Fruit fly (Drosophila melanogaster): ENCODE results near the gene TM9SF2.
A peak's percentile ranks its signal among the peaks of the same experiment; 100 is the strongest.

The TM9SF2 gene

DNA sequence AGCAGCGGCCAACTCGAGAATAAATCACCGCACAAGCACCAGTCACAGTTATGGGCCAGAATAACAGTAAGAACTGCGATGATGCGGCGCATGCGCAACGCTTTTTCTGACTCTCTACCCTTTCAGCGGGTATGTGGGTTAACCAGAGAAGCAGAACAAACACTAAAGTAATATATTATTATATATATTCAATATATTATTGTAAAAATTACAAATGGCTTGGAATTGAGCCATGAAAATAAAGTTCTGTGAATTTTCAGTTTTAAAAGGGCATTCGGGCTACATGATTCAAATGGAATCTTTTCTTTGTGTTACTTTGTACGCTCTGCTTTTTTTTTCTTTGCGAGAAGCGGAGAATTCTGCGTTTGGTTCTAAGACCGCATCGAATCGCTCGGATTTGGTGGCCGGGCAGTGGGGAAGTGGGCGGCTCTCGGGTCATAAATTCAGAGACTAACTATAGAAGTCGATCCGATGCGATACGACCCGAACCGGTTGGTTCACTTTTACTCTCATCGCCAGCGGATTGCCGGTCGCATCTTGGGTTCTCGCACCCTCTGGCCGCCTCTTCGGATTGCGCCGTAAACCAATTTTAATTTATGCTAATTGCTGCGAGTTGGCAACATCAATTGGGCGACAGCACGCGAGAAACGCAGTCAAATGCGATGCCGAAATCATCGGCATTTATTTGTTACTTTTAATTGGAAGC is 33.4 kb downstream of the TM9SF2 start (continued):
- no peak for TF ChIP-seq CG14441 (GFP tag; IDR thresholded peaks at IDR 0.05)
- TF ChIP-seq prd (optimal IDR thresholded peaks at IDR 0.05): no peak
- peak; percentile 34; the same call in 1 of the 3 replicates for TF ChIP-seq prd (GFP tag; IDR thresholded peaks at IDR 0.05)
- no peak for TF ChIP-seq maf-S (GFP tag; optimal IDR thresholded peaks at IDR 0.05)
- TF ChIP-seq CG12659 (GFP tag; optimal IDR thresholded peaks at IDR 0.05): no peak
- TF ChIP-seq Fer3 (tag; optimal IDR thresholded peaks at IDR 0.05): no peak
- no peak for TF ChIP-seq CG7271 (tag; optimal IDR thresholded peaks at IDR 0.05)
- no peak for TF ChIP-seq Kr (GFP tag; optimal IDR thresholded peaks at IDR 0.05)
- no peak for TF ChIP-seq Med (GFP tag)
- TF ChIP-seq CG32532 (GFP tag; IDR thresholded peaks at IDR 0.05): peak; percentile 47; the same call in 1 of the 2 replicates
- no peak for TF ChIP-seq kni (GFP tag; optimal IDR thresholded peaks at IDR 0.05)
- TF ChIP-seq fu2 (GFP tag; optimal IDR thresholded peaks at IDR 0.05): no peak
- no peak for TF ChIP-seq ato (GFP tag; IDR thresholded peaks at IDR 0.05; ENCODE audit: partially characterized antibody)
- no peak for TF ChIP-seq Bgb (GFP tag; IDR thresholded peaks at IDR 0.05; ENCODE audit: partially characterized antibody)
- TF ChIP-seq yki (optimal IDR thresholded peaks at IDR 0.05): no peak
- TF ChIP-seq CG4404 (GFP tag; IDR thresholded peaks at IDR 0.05): peak; percentile 31; the same call in 1 of the 2 replicates
- TF ChIP-seq trh (GFP tag; optimal IDR thresholded peaks at IDR 0.05): no peak
- TF ChIP-seq CG9215 (GFP tag; IDR thresholded peaks at IDR 0.05): peak; percentile 49
- TF ChIP-seq croc (GFP tag; conservative IDR thresholded peaks at IDR 0.05): peak; percentile 36; the same call in 2 of the 3 replicates
- no peak for TF ChIP-seq pros (GFP tag; optimal IDR thresholded peaks at IDR 0.05)
- TF ChIP-seq Asciz (GFP tag; optimal IDR thresholded peaks at IDR 0.05): no peak
- no peak for TF ChIP-seq Adf1 (GFP tag; IDR thresholded peaks at IDR 0.05)
- TF ChIP-seq CG14050 (GFP tag; IDR thresholded peaks at IDR 0.05): no peak
- TF ChIP-seq CG4360 (GFP tag; IDR thresholded peaks at IDR 0.05): no peak
- no peak for TF ChIP-seq CG3407 (GFP tag; optimal IDR thresholded peaks at IDR 0.05)
- no peak for TF ChIP-seq CG6654 (GFP tag; optimal IDR thresholded peaks at IDR 0.05)
- no peak for TF ChIP-seq crol (GFP tag; IDR thresholded peaks at IDR 0.05)
- peak; percentile 69 for TF ChIP-seq Rfx (GFP tag; IDR thresholded peaks at IDR 0.05)
- no peak for TF ChIP-seq sima (GFP tag; optimal IDR thresholded peaks at IDR 0.05)
- TF ChIP-seq Mes4 (GFP tag; optimal IDR thresholded peaks at IDR 0.05): no peak
- 0 out of 3 replicates have a peak, but pooled peaks have one; percentile 19 for TF ChIP-seq H15 (GFP tag; IDR thresholded peaks at IDR 0.05)
- TF ChIP-seq seq (GFP tag; IDR thresholded peaks at IDR 0.05): no peak
- no peak for TF ChIP-seq CG9797 (GFP tag; optimal IDR thresholded peaks at IDR 0.05)
- peak; percentile 43; the same call in 1 of the 2 replicates for TF ChIP-seq CG9932 (GFP tag; IDR thresholded peaks at IDR 0.05)
- TF ChIP-seq B-H2 (GFP tag; optimal IDR thresholded peaks at IDR 0.05): no peak
- no peak for TF ChIP-seq disco-r (GFP tag; optimal IDR thresholded peaks at IDR 0.05)
- TF ChIP-seq PHDP (tag; optimal IDR thresholded peaks at IDR 0.05): no peak
- no peak for TF ChIP-seq CG11398 (GFP tag; optimal IDR thresholded peaks at IDR 0.05)
- no peak for TF ChIP-seq CG2875 (GFP tag; optimal IDR thresholded peaks at IDR 0.05)
- TF ChIP-seq Usf (GFP tag; optimal IDR thresholded peaks at IDR 0.05): no peak
- TF ChIP-seq caup (GFP tag; optimal IDR thresholded peaks at IDR 0.05; ENCODE audit: severe bottlenecking): no peak
- no peak for TF ChIP-seq eve (GFP tag; optimal IDR thresholded peaks at IDR 0.05)
- TF ChIP-seq Antp (GFP tag; optimal IDR thresholded peaks at IDR 0.05): no peak
- peak; percentile 56; the same call in 2 of the 3 replicates for TF ChIP-seq row (GFP tag; IDR thresholded peaks at IDR 0.05)
- TF ChIP-seq CG1603 (tag; optimal IDR thresholded peaks at IDR 0.05): no peak
- TF ChIP-seq HmgD (GFP tag; optimal IDR thresholded peaks at IDR 0.05): no peak
- no peak for TF ChIP-seq Sox102F (GFP tag; optimal IDR thresholded peaks at IDR 0.05)
- TF ChIP-seq jing (GFP tag; optimal IDR thresholded peaks at IDR 0.05): no peak
- no peak for TF ChIP-seq crc (GFP tag; optimal IDR thresholded peaks at IDR 0.05)
- TF ChIP-seq Atf3 (GFP tag; optimal IDR thresholded peaks at IDR 0.05): no peak
- TF ChIP-seq Stat92E (GFP tag; optimal IDR thresholded peaks at IDR 0.05): no peak
